Worm (Caenorhabditis elegans) whole organism, L4/young adult: ENCODE results near the gene ttc-36.

Experiments used
- W03F9.2 ChIP-seq: fragments of 150-350 bp; optimal IDR thresholded peaks from 2 replicates; lab custom pipeline; 2014; ENCODE audit warnings: missing biosample characterization, missing genetic modification characterization
- dao-5 ChIP-seq: sonication (generic microtip); optimal IDR thresholded peaks from 2 replicates; lab custom pipeline; 2016; ENCODE audit warnings: missing genotype, missing genetic modification characterization, moderate library complexity, missing compliant biosample characterization
- him-1 ChIP-seq: sonication (generic microtip); optimal IDR thresholded peaks from 2 replicates; lab custom pipeline; 2016; ENCODE audit warnings: missing genotype, missing genetic modification reagents, missing genetic modification characterization, missing compliant biosample characterization

DNA sequence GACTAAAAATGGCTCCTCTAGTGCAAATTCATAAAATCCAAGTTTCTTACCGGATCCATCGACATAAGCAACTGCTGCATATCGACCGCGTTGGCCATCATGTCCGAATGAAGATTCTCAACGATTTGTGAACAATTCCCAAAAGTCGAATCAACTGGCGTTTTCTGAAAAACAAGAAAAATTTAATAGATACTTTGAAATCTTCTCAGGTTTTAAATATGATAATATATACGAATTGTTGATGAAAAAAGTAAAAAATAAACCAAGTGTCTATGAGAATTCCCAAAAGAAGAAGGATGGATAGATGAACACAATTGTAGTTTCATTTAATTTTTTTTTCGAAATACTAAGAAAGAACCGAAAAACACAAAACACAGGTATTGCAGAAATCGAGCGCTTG, 37.8 kb downstream of the ttc-36 start, which contains the start of gene die-1:
- TF ChIP-seq dao-5 (tag; lab: Kevin White, UChicago) (no peak), him-1 (tag; lab: Kevin White, UChicago) (no peak), W03F9.2 (tag; lab: Kevin White, UChicago) (no peak)
